Fruit fly (Drosophila melanogaster) whole organism, embryonic: ENCODE data around the gene tbrd-1.

Experiments used
- Abd-B ChIP-seq: fragments of 200-800 bp; sonication (Bioruptor generic); optimal IDR thresholded peaks from 2 replicates; lab custom pipeline; 2018; ENCODE audit warnings: missing biosample characterization, mild to moderate bottlenecking, missing genetic modification characterization, moderate library complexity
- Bdp1 ChIP-seq: fragments of 200-800 bp; sonication (Bioruptor generic); optimal IDR thresholded peaks from 3 replicates; lab custom pipeline; 2016; ENCODE audit warnings: missing biosample characterization, missing genetic modification characterization
- CG10654 ChIP-seq: fragments of 200-800 bp; sonication (Bioruptor generic); optimal IDR thresholded peaks from 2 replicates; lab custom pipeline; 2016; ENCODE audit warnings: missing biosample characterization, missing genetic modification characterization
- CG12155 ChIP-seq: fragments of 200-800 bp; sonication (Bioruptor generic); optimal IDR thresholded peaks from 3 replicates; lab custom pipeline; 2016; ENCODE audit warnings: missing biosample characterization, missing genetic modification characterization
- CG14667 ChIP-seq: fragments of 200-800 bp; sonication (Bioruptor generic); IDR thresholded peaks from 2 replicates; pipeline ENCODE4 v1.3.6; 2022; ENCODE audit warnings: missing biosample characterization, missing genetic modification characterization
- CG15073 ChIP-seq: fragments of 200-800 bp; sonication (Bioruptor generic); optimal IDR thresholded peaks from 2 replicates; lab custom pipeline; 2016; ENCODE audit warnings: missing biosample characterization, missing genetic modification characterization
- CG16779 ChIP-seq: fragments of 200-800 bp; sonication (Bioruptor generic); IDR thresholded peaks from 2 replicates; pipeline ENCODE4 v1.3.6; 2022; ENCODE audit warnings: missing biosample characterization, missing genetic modification characterization
- CG17385 ChIP-seq: fragments of 200-800 bp; sonication (Bioruptor generic); optimal IDR thresholded peaks from 3 replicates; lab custom pipeline; 2018; ENCODE audit warnings: missing biosample characterization, mild to moderate bottlenecking, missing genetic modification characterization
- CG30020 ChIP-seq: fragments of 200-800 bp; optimal IDR thresholded peaks from 2 replicates; lab custom pipeline; 2019; ENCODE audit warnings: missing biosample characterization, mild to moderate bottlenecking, missing genetic modification characterization, moderate library complexity
- CG4617 ChIP-seq: fragments of 200-800 bp; sonication (Bioruptor generic); optimal IDR thresholded peaks from 3 replicates; lab custom pipeline; 2016; ENCODE audit warnings: missing biosample characterization, missing genetic modification characterization, borderline replicate concordance
- CG6854 ChIP-seq: fragments of 200-800 bp; sonication (Bioruptor generic); optimal IDR thresholded peaks from 3 replicates; lab custom pipeline; 2017; ENCODE audit warnings: missing biosample characterization, mild to moderate bottlenecking, missing genetic modification characterization
- CG7745 ChIP-seq: fragments of 200-800 bp; sonication (Bioruptor generic); optimal IDR thresholded peaks from 2 replicates; lab custom pipeline; 2018; ENCODE audit warnings: missing biosample characterization, mild to moderate bottlenecking, missing genetic modification characterization, moderate library complexity
- CG7928 ChIP-seq: fragments of 200-800 bp; sonication (Bioruptor generic); optimal IDR thresholded peaks from 2 replicates; lab custom pipeline; 2017; ENCODE audit warnings: missing biosample characterization, mild to moderate bottlenecking, missing genetic modification characterization
- Chrac-16 ChIP-seq: fragments of 200-800 bp; sonication (Bioruptor generic); optimal IDR thresholded peaks from 3 replicates; lab custom pipeline; 2016; ENCODE audit warnings: missing biosample characterization, missing genetic modification characterization
- HLH3B ChIP-seq: fragments of 200-800 bp; sonication (Bioruptor generic); IDR thresholded peaks from 2 replicates; pipeline ENCODE4 v1.3.6; 2022; ENCODE audit warnings: missing biosample characterization, missing genetic modification characterization
- Hmr ChIP-seq: fragments of 200-800 bp; sonication (Bioruptor generic); optimal IDR thresholded peaks from 3 replicates; lab custom pipeline; 2017; ENCODE audit warnings: mild to moderate bottlenecking, missing biosample characterization, missing genetic modification reagents, missing genetic modification characterization
- Hsf ChIP-seq: fragments of 200-800 bp; sonication (Bioruptor generic); optimal IDR thresholded peaks from 3 replicates; lab custom pipeline; 2016; ENCODE audit warnings: missing biosample characterization, missing genetic modification characterization
- Kr ChIP-seq: fragments of 200-800 bp; sonication (Bioruptor generic); optimal IDR thresholded peaks from 2 replicates; lab custom pipeline; 2017; ENCODE audit warnings: missing biosample characterization, mild to moderate bottlenecking, missing genetic modification characterization
- Lim3 ChIP-seq: fragments of 200-800 bp; sonication (Bioruptor generic); IDR thresholded peaks from 2 replicates; pipeline ENCODE4 v1.3.6; 2022; ENCODE audit warnings: missing biosample characterization, missing genetic modification characterization
- Lpt ChIP-seq: fragments of >200 bp; optimal IDR thresholded peaks from 2 replicates; lab custom pipeline; 2018; ENCODE audit warnings: missing biosample characterization, missing genetic modification characterization
- MTF-1 ChIP-seq: fragments of 200-800 bp; sonication (Bioruptor generic); optimal IDR thresholded peaks from 2 replicates; lab custom pipeline; 2018; ENCODE audit warnings: missing biosample characterization, mild to moderate bottlenecking, missing genetic modification characterization, borderline replicate concordance
- Mrtf ChIP-seq: fragments of 200-800 bp; sonication (Bioruptor generic); IDR thresholded peaks from 3 replicates; pipeline ENCODE4 v1.3.6; 2022; ENCODE audit warnings: missing biosample characterization, missing genetic modification characterization
- NK7.1 ChIP-seq: fragments of 200-800 bp; sonication (Bioruptor generic); optimal IDR thresholded peaks from 3 replicates; lab custom pipeline; 2016; ENCODE audit warnings: missing biosample characterization, missing genetic modification characterization
- Poxn ChIP-seq: fragments of 200-800 bp; sonication (Bioruptor generic); IDR thresholded peaks from 2 replicates; pipeline ENCODE4 v1.3.6; 2022; ENCODE audit warnings: missing biosample characterization, missing genetic modification characterization
- Sin3A ChIP-seq: fragments of >200 bp; optimal IDR thresholded peaks from 2 replicates; lab custom pipeline; 2018
- Sox102F ChIP-seq: fragments of 200-800 bp; sonication (Bioruptor generic); optimal IDR thresholded peaks from 2 replicates; lab custom pipeline; 2018; ENCODE audit warnings: missing biosample characterization, mild to moderate bottlenecking, missing genetic modification characterization, moderate library complexity
- Trl ChIP-seq, 3 experiments: fragments of >200 bp in 2 of 3; fragments of 200-800 bp in 1 of 3; sonication (Bioruptor generic) in 1 of 3; optimal IDR thresholded peaks; 2 replicates in 1 of 3; 3 replicates in 2 of 3; lab custom pipeline; 2016 to 2017; ENCODE audit warnings: missing biosample characterization in 1 of 3, missing genetic modification characterization in 1 of 3
- Xrp1 ChIP-seq: fragments of 200-800 bp; sonication (Bioruptor generic); IDR thresholded peaks from 2 replicates; pipeline ENCODE4 v1.3.6; 2022; ENCODE audit warnings: missing biosample characterization, missing genetic modification characterization
- bab2 ChIP-seq: fragments of 200-800 bp; sonication (Bioruptor generic); optimal IDR thresholded peaks from 2 replicates; lab custom pipeline; 2016; ENCODE audit warnings: missing biosample characterization, missing genetic modification characterization
- btn ChIP-seq: fragments of 200-800 bp; sonication (Bioruptor generic); optimal IDR thresholded peaks from 2 replicates; lab custom pipeline; 2016; ENCODE audit warnings: missing biosample characterization, missing genetic modification characterization
- cad ChIP-seq: fragments of >200 bp; optimal IDR thresholded peaks from 2 replicates; lab custom pipeline; 2017; ENCODE audit warnings: missing biosample characterization, missing genetic modification characterization
- ci ChIP-seq: fragments of 200-800 bp; sonication (Bioruptor generic); IDR thresholded peaks from 3 replicates; pipeline ENCODE4 v1.3.6; 2022; ENCODE audit warnings: missing biosample characterization, missing genetic modification characterization
- cwo ChIP-seq: fragments of 200-800 bp; sonication (Bioruptor generic); optimal IDR thresholded peaks from 3 replicates; lab custom pipeline; 2017; ENCODE audit warnings: missing biosample characterization, missing genetic modification characterization, mild to moderate bottlenecking, moderate library complexity, missing genetic modification reagents
- dati ChIP-seq: fragments of 200-800 bp; sonication (Bioruptor generic); IDR thresholded peaks from 2 replicates; pipeline ENCODE4 v1.3.6; 2022; ENCODE audit warnings: missing biosample characterization, missing genetic modification characterization
- dimm ChIP-seq: fragments of 200-800 bp; sonication (Bioruptor generic); IDR thresholded peaks from 2 replicates; pipeline ENCODE4 v1.3.6; 2022; ENCODE audit warnings: missing biosample characterization, missing genetic modification characterization
- disco-r ChIP-seq: fragments of 200-800 bp; sonication (Bioruptor generic); optimal IDR thresholded peaks from 2 replicates; lab custom pipeline; 2016; ENCODE audit warnings: missing biosample characterization, missing genetic modification characterization
- fd96Cb ChIP-seq: fragments of 200-800 bp; sonication (Bioruptor generic); optimal IDR thresholded peaks from 2 replicates; lab custom pipeline; 2018; ENCODE audit warnings: missing biosample characterization, mild to moderate bottlenecking, missing genetic modification characterization, moderate library complexity
- ftz-f1 ChIP-seq: fragments of 200-800 bp; sonication (Bioruptor generic); optimal IDR thresholded peaks from 2 replicates; lab custom pipeline; 2016; ENCODE audit warnings: missing biosample characterization, missing genetic modification characterization
- gro ChIP-seq: fragments of 200-800 bp; sonication (Bioruptor generic); optimal IDR thresholded peaks from 2 replicates; lab custom pipeline; 2016; ENCODE audit warnings: missing biosample characterization, missing genetic modification characterization
- h ChIP-seq: fragments of >200 bp; optimal IDR thresholded peaks from 2 replicates; lab custom pipeline; 2017
- ken ChIP-seq: fragments of 200-800 bp; sonication (Bioruptor generic); IDR thresholded peaks from 3 replicates; pipeline ENCODE4 v1.3.6; 2022; ENCODE audit warnings: missing biosample characterization, missing genetic modification characterization
- mld ChIP-seq: fragments of 200-800 bp; sonication (Bioruptor generic); IDR thresholded peaks from 3 replicates; pipeline ENCODE4 v1.3.6; 2022; ENCODE audit warnings: missing biosample characterization, missing genetic modification characterization; ENCODE audit not compliant: partially characterized antibody
- otp ChIP-seq: fragments of 200-800 bp; sonication (Bioruptor generic); IDR thresholded peaks from 3 replicates; pipeline ENCODE4, ENCODE4 v1.3.6; 2022; ENCODE audit warnings: missing biosample characterization, missing genetic modification characterization
- phol ChIP-seq: fragments of 200-800 bp; sonication (Bioruptor generic); optimal IDR thresholded peaks from 3 replicates; lab custom pipeline; 2018; ENCODE audit warnings: missing biosample characterization, mild to moderate bottlenecking, missing genetic modification characterization, moderate library complexity
- pnt ChIP-seq: fragments of 200-800 bp; sonication (Bioruptor generic); optimal IDR thresholded peaks from 3 replicates; lab custom pipeline; 2016; ENCODE audit warnings: missing biosample characterization, missing genetic modification characterization
- prd ChIP-seq, 3 experiments: fragments of >200 bp in 2 of 3; fragments of 200-800 bp in 1 of 3; sonication (Bioruptor generic) in 1 of 3; optimal IDR thresholded peaks in 2 of 3; IDR thresholded peaks in 1 of 3; 2 replicates in 2 of 3; 3 replicates in 1 of 3; pipeline versions ENCODE4 v1.3.6 to Lab custom; 2017 to 2022; ENCODE audit warnings: missing biosample characterization in 1 of 3, missing genetic modification characterization in 1 of 3
- repo ChIP-seq: fragments of 200-800 bp; sonication (Bioruptor generic); optimal IDR thresholded peaks from 2 replicates; lab custom pipeline; 2016; ENCODE audit warnings: missing biosample characterization, missing genetic modification characterization
- run ChIP-seq: fragments of 200-800 bp; sonication (Bioruptor generic); optimal IDR thresholded peaks from 3 replicates; lab custom pipeline; 2018; ENCODE audit warnings: missing biosample characterization, mild to moderate bottlenecking, missing genetic modification characterization
- sob ChIP-seq: fragments of 200-800 bp; sonication (Bioruptor generic); IDR thresholded peaks from 2 replicates; pipeline ENCODE4 v1.3.6; 2022; ENCODE audit warnings: missing biosample characterization, missing genetic modification characterization
- ssp ChIP-seq: fragments of 200-800 bp; sonication (Bioruptor generic); IDR thresholded peaks from 2 replicates; pipeline ENCODE4 v1.3.6; 2022; ENCODE audit warnings: missing biosample characterization, missing genetic modification characterization
- ttk ChIP-seq: fragments of 200-800 bp; sonication (Bioruptor generic); IDR thresholded peaks from 2 replicates; pipeline ENCODE4 v2.1.2; 2022; ENCODE audit warnings: missing biosample characterization, missing genetic modification characterization
- twi ChIP-seq: fragments of 200-800 bp; optimal IDR thresholded peaks from 2 replicates; lab custom pipeline; 2019; ENCODE audit warnings: missing biosample characterization, mild to moderate bottlenecking, missing genetic modification characterization, moderate library complexity

The tbrd-1 gene

dm6 chr3R:23909347-23909862 is 16.0 kb upstream of the tbrd-1 start (continued):
- TF ChIP-seq prd (optimal IDR thresholded peaks at IDR 0.05; lab: Kevin White, UChicago) (no peak), prd (GFP tag; IDR thresholded peaks at IDR 0.05; lab: Robert Waterston, UW) (no peak), Hmr (GFP tag; lab: Kevin White, UChicago) (peak; percentile 49), btn (no peak), CG16779 (no peak), MTF-1 (GFP tag; lab: Kevin White, UChicago) (peak; percentile 1), ken (no peak), ssp (GFP tag; lab: Robert Waterston, UW) (no peak), Trl (optimal IDR thresholded peaks at IDR 0.05; lab: Kevin White, UChicago) (no peak), Trl (GFP tag; optimal IDR thresholded peaks at IDR 0.05; lab: Kevin White, UChicago) (no peak), ttk (GFP tag; lab: Robert Waterston, UW) (no peak), dimm (GFP tag; lab: Robert Waterston, UW) (no peak), CG7745 (tag; lab: Kevin White, UChicago) (no peak), Hsf (GFP tag; lab: Kevin White, UChicago) (no peak), CG15073 (GFP tag; lab: Kevin White, UChicago) (no peak), Lim3 (no peak), otp (GFP tag; lab: Robert Waterston, UW) (0 out of 3 replicates have a peak, but pooled peaks have one; percentile 13), Xrp1 (GFP tag; lab: Robert Waterston, UW) (no peak), cwo (GFP tag; lab: Kevin White, UChicago) (no peak), CG17385 (GFP tag; lab: Kevin White, UChicago) (peak; percentile 39), Lpt (no peak), ci (GFP tag; lab: Robert Waterston, UW) (no peak; the same call in 2 of the 3 replicates), CG30020 (tag; lab: Kevin White, UChicago) (no peak), Chrac-16 (no peak), NK7.1 (GFP tag; lab: Kevin White, UChicago) (no peak), disco-r (no peak), gro (GFP tag; lab: Kevin White, UChicago) (no peak), CG7928 (GFP tag; lab: Kevin White, UChicago) (no peak), bab2 (GFP tag; lab: Kevin White, UChicago) (peak; percentile 18), ftz-f1 (GFP tag; lab: Kevin White, UChicago) (peak; percentile 61), Kr (GFP tag; lab: Kevin White, UChicago) (no peak), twi (tag; lab: Kevin White, UChicago) (no peak), CG14667 (GFP tag; lab: Robert Waterston, UW) (no peak), CG4617 (GFP tag; lab: Kevin White, UChicago) (no peak), h (lab: Kevin White, UChicago) (no peak), phol (no peak), Sin3A (no peak), repo (no peak), CG6854 (GFP tag; lab: Kevin White, UChicago) (no peak), mld (GFP tag; lab: Robert Waterston, UW) (no peak), cad (GFP tag; lab: Kevin White, UChicago) (no peak), Poxn (GFP tag; lab: Robert Waterston, UW) (no peak), dati (GFP tag; lab: Robert Waterston, UW) (no peak), pnt (GFP tag; lab: Kevin White, UChicago) (no peak), Mrtf (no peak), CG12155 (GFP tag; lab: Kevin White, UChicago) (no peak), fd96Cb (tag; lab: Kevin White, UChicago) (no peak), CG10654 (no peak), HLH3B (GFP tag; lab: Robert Waterston, UW) (no peak), Bdp1 (GFP tag; lab: Kevin White, UChicago) (no peak), sob (no peak), Abd-B (GFP tag; lab: Kevin White, UChicago) (no peak), run (tag; lab: Kevin White, UChicago) (peak; percentile 33), Sox102F (GFP tag; lab: Kevin White, UChicago) (peak; percentile 56)
